Fruit fly (Drosophila melanogaster): ENCODE measurements around the gene CG42238.

Gene CG42238

DNA sequence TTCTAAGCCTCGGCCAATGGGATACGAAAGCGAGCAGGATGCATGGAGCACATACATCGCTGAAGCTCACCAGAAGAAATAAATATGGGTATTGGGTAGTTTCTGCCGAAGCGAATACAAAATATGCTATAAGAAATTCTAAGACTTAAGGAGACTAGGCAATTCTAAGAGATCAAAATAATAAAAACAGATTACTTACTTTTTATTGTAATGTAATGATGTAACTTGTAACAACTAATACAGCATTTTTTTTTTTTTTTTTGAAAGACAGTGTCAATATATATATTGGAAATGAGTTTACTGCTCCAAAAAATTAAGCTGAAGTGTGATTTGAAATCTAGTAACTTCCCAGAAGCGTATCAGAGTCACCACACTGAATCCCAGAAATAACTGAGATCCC, 43.4 kb downstream of the CG42238 start:
- TF ChIP-seq dsf (GFP tag; optimal IDR thresholded peaks at IDR 0.05; ENCODE audit: borderline replicate concordance) (no peak), ey (GFP tag; optimal IDR thresholded peaks at IDR 0.05) (peak; percentile 54), h (GFP tag; optimal IDR thresholded peaks at IDR 0.05) (peak; percentile 33), Jra (GFP tag; optimal IDR thresholded peaks at IDR 0.05) (no peak), psq (GFP tag; optimal IDR thresholded peaks at IDR 0.05) (peak; percentile 10), foxo (GFP tag; optimal IDR thresholded peaks at IDR 0.05) (peak in 1 of 2 experiments; percentile 49), br (GFP tag; optimal IDR thresholded peaks at IDR 0.05) (no peak), usp (GFP tag; optimal IDR thresholded peaks at IDR 0.05) (no peak), OdsH (GFP tag; optimal IDR thresholded peaks at IDR 0.05) (peak; percentile 43), dmrt93B (GFP tag; optimal IDR thresholded peaks at IDR 0.05) (peak; percentile 7), woc (GFP tag; optimal IDR thresholded peaks at IDR 0.05) (peak; percentile 10)

DNA sequence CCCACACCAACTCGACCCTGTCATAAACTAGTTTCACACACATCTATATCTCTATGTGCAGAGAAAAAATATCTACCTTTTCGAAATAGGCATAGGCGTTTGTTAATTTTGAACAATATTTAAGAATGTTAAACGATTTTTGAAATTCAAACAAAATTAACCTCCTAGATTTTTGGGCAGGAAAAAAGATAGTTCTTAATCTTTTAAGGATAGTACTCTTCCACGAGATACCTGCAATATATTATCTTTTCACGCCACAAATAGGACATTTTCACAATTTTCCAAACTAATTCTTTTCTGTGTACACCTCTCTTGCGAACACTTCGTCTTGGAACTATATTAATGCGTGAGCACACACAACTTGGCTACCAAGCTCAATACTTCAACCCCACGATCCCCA, 45.4 kb downstream of the CG42238 start:
- no peak for TF ChIP-seq dsf (GFP tag; optimal IDR thresholded peaks at IDR 0.05; ENCODE audit: borderline replicate concordance)
- no peak for TF ChIP-seq sv (GFP tag; optimal IDR thresholded peaks at IDR 0.05)
- no peak for TF ChIP-seq h (GFP tag; optimal IDR thresholded peaks at IDR 0.05)
- no peak for TF ChIP-seq Abd-B (GFP tag; optimal IDR thresholded peaks at IDR 0.05)
- no peak for TF ChIP-seq Rel (GFP tag; optimal IDR thresholded peaks at IDR 0.05)
- TF ChIP-seq Rel (tag; optimal IDR thresholded peaks at IDR 0.05) = no peak
- TF ChIP-seq CG32264 (GFP tag; optimal IDR thresholded peaks at IDR 0.05) = no peak
- TF ChIP-seq Sp1 (GFP tag; optimal IDR thresholded peaks at IDR 0.05) = no peak
- TF ChIP-seq br (GFP tag; optimal IDR thresholded peaks at IDR 0.05) = no peak
- TF ChIP-seq Mio (GFP tag; optimal IDR thresholded peaks at IDR 0.05) = no peak
- no peak for TF ChIP-seq Hr78 (GFP tag; optimal IDR thresholded peaks at IDR 0.05)
- TF ChIP-seq usp (GFP tag; optimal IDR thresholded peaks at IDR 0.05) = no peak
- TF ChIP-seq pan (optimal IDR thresholded peaks at IDR 0.05) = no peak
- TF ChIP-seq Dif (GFP tag; optimal IDR thresholded peaks at IDR 0.05; ENCODE audit: partially characterized antibody) = no peak
- TF ChIP-seq Dfd (GFP tag; optimal IDR thresholded peaks at IDR 0.05) = no peak
- TF ChIP-seq Hnf4 (GFP tag; optimal IDR thresholded peaks at IDR 0.05) = no peak
- no peak for TF ChIP-seq Vsx2 (GFP tag; optimal IDR thresholded peaks at IDR 0.05; ENCODE audit: partially characterized antibody)
- TF ChIP-seq CrebA (GFP tag; optimal IDR thresholded peaks at IDR 0.05; ENCODE audit: borderline replicate concordance) = no peak
- no peak for TF ChIP-seq tai (GFP tag; optimal IDR thresholded peaks at IDR 0.05)

- TF ChIP-seq Hr78 (GFP tag; optimal IDR thresholded peaks at IDR 0.05) = no peak
- peak in 1 of 2 experiments; percentile 25 for TF ChIP-seq foxo (GFP tag; optimal IDR thresholded peaks at IDR 0.05)
Observed at dm6 chr2L:21005458-21005857, 46.5 kb downstream of the CG42238 start.

DNA sequence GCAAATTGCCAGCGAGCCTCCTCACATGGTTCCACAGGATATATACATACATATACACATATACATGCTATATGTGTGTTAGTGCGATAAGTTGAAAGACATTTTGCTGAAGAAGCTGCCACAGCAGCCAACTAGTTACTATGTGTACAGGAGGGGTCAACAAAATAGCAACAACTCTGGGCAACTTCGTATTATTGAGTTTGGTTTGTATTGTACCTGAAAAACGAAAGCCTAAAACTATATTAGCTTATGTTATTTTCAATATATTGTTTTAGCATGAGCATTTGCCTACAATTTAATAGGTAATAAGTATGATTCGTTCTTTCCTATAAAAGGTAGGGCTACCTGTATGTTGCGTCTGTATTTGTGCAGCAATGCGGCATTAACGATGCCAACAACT, 47.2 kb downstream of the CG42238 start:
- TF ChIP-seq Dif (GFP tag; optimal IDR thresholded peaks at IDR 0.05; ENCODE audit: partially characterized antibody) = no peak
- no peak for TF ChIP-seq dl (GFP tag; optimal IDR thresholded peaks at IDR 0.05; ENCODE audit: insufficient read depth in 1 of 2, partially characterized antibody in 2 of 2)
- TF ChIP-seq pan (optimal IDR thresholded peaks at IDR 0.05) = no peak
- TF ChIP-seq brk (GFP tag; optimal IDR thresholded peaks at IDR 0.05) = no peak
- no peak for TF ChIP-seq Sp1 (GFP tag; optimal IDR thresholded peaks at IDR 0.05)
- no peak for TF ChIP-seq foxo (GFP tag; optimal IDR thresholded peaks at IDR 0.05)
- no peak for TF ChIP-seq tai (GFP tag; optimal IDR thresholded peaks at IDR 0.05)
- no peak for TF ChIP-seq br (GFP tag; optimal IDR thresholded peaks at IDR 0.05)

dm6 chr2L:20998788-20999187, 53.2 kb downstream of the CG42238 start:
- no peak for TF ChIP-seq Abd-B (GFP tag; optimal IDR thresholded peaks at IDR 0.05)
- TF ChIP-seq GATAd (GFP tag; optimal IDR thresholded peaks at IDR 0.05) = no peak
- TF ChIP-seq dmrt93B (GFP tag; optimal IDR thresholded peaks at IDR 0.05) = no peak
- no peak for TF ChIP-seq CrebA (GFP tag; optimal IDR thresholded peaks at IDR 0.05; ENCODE audit: borderline replicate concordance)
- no peak for TF ChIP-seq N (GFP tag; optimal IDR thresholded peaks at IDR 0.05)
- TF ChIP-seq tai (GFP tag; optimal IDR thresholded peaks at IDR 0.05) = no peak
- TF ChIP-seq CG9705 (GFP tag; optimal IDR thresholded peaks at IDR 0.05) = no peak
- no peak for TF ChIP-seq sv (GFP tag; optimal IDR thresholded peaks at IDR 0.05)
- TF ChIP-seq rgr (GFP tag; optimal IDR thresholded peaks at IDR 0.05) = no peak
- no peak for TF ChIP-seq Hr83 (GFP tag; optimal IDR thresholded peaks at IDR 0.05; ENCODE audit: poor library complexity, severe bottlenecking)
- no peak for TF ChIP-seq jim (GFP tag; optimal IDR thresholded peaks at IDR 0.05)
- no peak for TF ChIP-seq Dfd (GFP tag; optimal IDR thresholded peaks at IDR 0.05)
- TF ChIP-seq lola (GFP tag; optimal IDR thresholded peaks at IDR 0.05) = no peak
- TF ChIP-seq br (GFP tag; optimal IDR thresholded peaks at IDR 0.05) = no peak
- TF ChIP-seq sage (GFP tag; optimal IDR thresholded peaks at IDR 0.05) = no peak
- TF ChIP-seq fru (GFP tag; optimal IDR thresholded peaks at IDR 0.05) = no peak
- no peak for TF ChIP-seq Rel (GFP tag; optimal IDR thresholded peaks at IDR 0.05)
- TF ChIP-seq Rel (tag; optimal IDR thresholded peaks at IDR 0.05) = no peak
- TF ChIP-seq h (GFP tag; optimal IDR thresholded peaks at IDR 0.05) = no peak
- TF ChIP-seq psq (GFP tag; optimal IDR thresholded peaks at IDR 0.05) = no peak
- no peak for TF ChIP-seq Sp1 (GFP tag; optimal IDR thresholded peaks at IDR 0.05)
